Worm (Caenorhabditis elegans) whole organism, L4/young adult: ENCODE data around the gene bud-13.

Experiments
- W03F9.2 ChIP-seq: fragments of 150-350 bp; optimal IDR thresholded peaks from 2 replicates; lab custom pipeline; 2014; ENCODE audit warnings: missing biosample characterization, missing genetic modification characterization
- dao-5 ChIP-seq: sonication (generic microtip); optimal IDR thresholded peaks from 2 replicates; lab custom pipeline; 2016; ENCODE audit warnings: missing genotype, missing genetic modification characterization, moderate library complexity, missing compliant biosample characterization
- him-1 ChIP-seq: sonication (generic microtip); optimal IDR thresholded peaks from 2 replicates; lab custom pipeline; 2016; ENCODE audit warnings: missing genotype, missing genetic modification reagents, missing genetic modification characterization, missing compliant biosample characterization

Gene bud-13

ce11 chrIII:8988544-8988943, 21.0 kb upstream of the bud-13 start:
- TF ChIP-seq dao-5 (tag; lab: Kevin White, UChicago) (no peak), him-1 (tag; lab: Kevin White, UChicago) (no peak), W03F9.2 (tag; lab: Kevin White, UChicago) (no peak)

- no peak for TF ChIP-seq dao-5 (tag; lab: Kevin White, UChicago)
Observed at ce11 chrIII:8988061-8988460, 20.5 kb upstream of the bud-13 start.

ce11 chrIII:8986872-8987271, 19.3 kb upstream of the bud-13 start:
- TF ChIP-seq dao-5 (tag; lab: Kevin White, UChicago) (no peak), W03F9.2 (tag; lab: Kevin White, UChicago) (peak; percentile 33)

- no peak for TF ChIP-seq him-1 (tag; lab: Kevin White, UChicago)
- TF ChIP-seq W03F9.2 (tag; lab: Kevin White, UChicago), result no peak
- no peak for TF ChIP-seq dao-5 (tag; lab: Kevin White, UChicago)
Observed at ce11 chrIII:8985965-8986364, 18.4 kb upstream of the bud-13 start.

- no peak for TF ChIP-seq W03F9.2 (tag; lab: Kevin White, UChicago)
- TF ChIP-seq him-1 (tag; lab: Kevin White, UChicago), result no peak
- no peak for TF ChIP-seq dao-5 (tag; lab: Kevin White, UChicago)
Observed at ce11 chrIII:8985461-8985860, 17.9 kb upstream of the bud-13 start.

ce11 chrIII:8984960-8985359, 17.4 kb upstream of the bud-13 start:
- no peak for TF ChIP-seq dao-5 (tag; lab: Kevin White, UChicago)
- peak; percentile 32 for TF ChIP-seq him-1 (tag; lab: Kevin White, UChicago)

ce11 chrIII:8984412-8984811, 16.9 kb upstream of the bud-13 start:
- no peak for TF ChIP-seq W03F9.2 (tag; lab: Kevin White, UChicago)
- TF ChIP-seq dao-5 (tag; lab: Kevin White, UChicago), result no peak
- TF ChIP-seq him-1 (tag; lab: Kevin White, UChicago), result no peak

ce11 chrIII:8983811-8984210, 16.3 kb upstream of the bud-13 start:
- TF ChIP-seq him-1 (tag; lab: Kevin White, UChicago) (no peak), W03F9.2 (tag; lab: Kevin White, UChicago) (no peak), dao-5 (tag; lab: Kevin White, UChicago) (no peak)

ce11 chrIII:8983135-8983534, 15.6 kb upstream of the bud-13 start:
- TF ChIP-seq W03F9.2 (tag; lab: Kevin White, UChicago) (no peak), dao-5 (tag; lab: Kevin White, UChicago) (no peak), him-1 (tag; lab: Kevin White, UChicago) (no peak)

ce11 chrIII:8981847-8982479, 14.4 kb upstream of the bud-13 start, which contains the start of gene pde-2:
Gene pde-2, minus strand, starts transcription at chrIII:8981897.
- TF ChIP-seq W03F9.2 (tag; lab: Kevin White, UChicago) (peak; percentile 55), dao-5 (tag; lab: Kevin White, UChicago) (no peak), him-1 (tag; lab: Kevin White, UChicago) (peak; percentile 51)

ce11 chrIII:8980892-8981291, 13.4 kb upstream of the bud-13 start:
- TF ChIP-seq dao-5 (tag; lab: Kevin White, UChicago), result no peak
- TF ChIP-seq him-1 (tag; lab: Kevin White, UChicago), result no peak
- no peak for TF ChIP-seq W03F9.2 (tag; lab: Kevin White, UChicago)

ce11 chrIII:8978512-8979352, 11.2 kb upstream of the bud-13 start:
- no peak for TF ChIP-seq dao-5 (tag; lab: Kevin White, UChicago)
- TF ChIP-seq him-1 (tag; lab: Kevin White, UChicago), result no peak
- TF ChIP-seq W03F9.2 (tag; lab: Kevin White, UChicago), result no peak

ce11 chrIII:8974835-8975234, 7.3 kb upstream of the bud-13 start:
- no peak for TF ChIP-seq W03F9.2 (tag; lab: Kevin White, UChicago)
- peak; percentile 7 for TF ChIP-seq him-1 (tag; lab: Kevin White, UChicago)
- no peak for TF ChIP-seq dao-5 (tag; lab: Kevin White, UChicago)

- TF ChIP-seq W03F9.2 (tag; lab: Kevin White, UChicago), result no peak
- TF ChIP-seq dao-5 (tag; lab: Kevin White, UChicago), result no peak
- no peak for TF ChIP-seq him-1 (tag; lab: Kevin White, UChicago)
Observed at ce11 chrIII:8973826-8974225, 6.3 kb upstream of the bud-13 start, which contains the start of gene R08D7.5. Gene R08D7.5, plus strand, starts transcription at chrIII:8974126.
